Worm (Caenorhabditis elegans): Measurements from ENCODE around the gene Y45F3A.1.

Y45F3A.1 gene

DNA sequence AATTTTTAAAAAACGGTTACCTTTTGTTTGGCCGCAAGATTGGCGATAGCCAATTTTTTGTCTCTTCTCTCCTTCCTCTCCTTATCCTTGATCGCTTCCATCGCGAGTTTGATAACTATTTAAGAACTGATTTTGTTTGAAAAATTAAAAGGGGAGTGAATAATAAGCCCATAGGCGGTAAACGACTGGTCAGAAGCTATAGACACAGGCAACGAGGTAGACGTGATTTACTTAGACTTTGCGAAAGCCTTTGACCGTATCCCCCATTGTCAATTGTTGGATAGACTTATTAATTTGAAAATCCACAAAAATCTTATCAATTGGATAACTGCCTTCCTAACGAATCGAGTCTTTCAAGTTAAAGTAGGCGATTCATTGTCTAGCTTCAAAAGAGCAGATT, 24.5 kb upstream of the Y45F3A.1 start, which contains the start of gene Y45F3A.5:
Gene Y45F3A.5 (minus strand): TSS at position 101 of the 400 bp plus-strand sequence.
- TF ChIP-seq madf-5 (GFP tag; IDR thresholded peaks at IDR 0.05): no peak
- no peak for TF ChIP-seq nhr-11 (tag; optimal IDR thresholded peaks at IDR 0.05)
- no peak for TF ChIP-seq zag-1 (tag; optimal IDR thresholded peaks at IDR 0.05)
- no peak for TF ChIP-seq lim-7 (GFP tag; IDR thresholded peaks at IDR 0.05)
- TF ChIP-seq daf-16 (GFP tag; optimal IDR thresholded peaks at IDR 0.05): no peak
- no peak for TF ChIP-seq daf-16 (tag; optimal IDR thresholded peaks at IDR 0.05)
- TF ChIP-seq ceh-44 (GFP tag; IDR thresholded peaks at IDR 0.05): no peak
- no peak for TF ChIP-seq ceh-20 (GFP tag; IDR thresholded peaks at IDR 0.05)
- no peak for TF ChIP-seq nhr-10 (tag; optimal IDR thresholded peaks at IDR 0.05)
- TF ChIP-seq lin-1 (GFP tag; IDR thresholded peaks at IDR 0.05): no peak
- no peak for TF ChIP-seq fkh-10 (GFP tag; optimal IDR thresholded peaks at IDR 0.05)
- no peak for TF ChIP-seq daf-8 (GFP tag; IDR thresholded peaks at IDR 0.05)
- no peak for TF ChIP-seq Y75B8A.6 (GFP tag; IDR thresholded peaks at IDR 0.05)
- TF ChIP-seq ztf-7 (tag; optimal IDR thresholded peaks at IDR 0.05): no peak

DNA sequence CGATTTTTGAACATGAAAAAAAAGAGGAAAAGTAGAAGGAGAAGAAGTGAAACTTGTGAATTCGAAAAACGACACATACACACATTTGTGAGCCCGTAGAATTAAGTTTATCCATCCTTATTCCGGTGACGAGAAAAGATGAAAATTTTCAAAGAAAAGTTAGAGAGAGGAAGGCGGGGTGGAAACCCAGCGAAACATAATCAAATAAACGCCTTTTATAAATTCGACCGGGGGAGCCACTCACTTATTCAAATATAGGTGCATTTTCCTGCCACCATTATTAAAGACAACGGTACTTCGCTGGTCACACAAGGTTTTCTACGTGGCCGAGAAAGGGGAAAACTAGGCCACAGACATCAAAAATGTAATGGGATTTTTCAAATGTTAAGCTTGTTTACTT, 21.8 kb upstream of the Y45F3A.1 start:
- TF ChIP-seq F49E8.2 (tag; optimal IDR thresholded peaks at IDR 0.05; ENCODE audit: borderline replicate concordance) (no peak), ctbp-1 (GFP tag; IDR thresholded peaks at IDR 0.05) (0 out of 2 replicates have a peak, but pooled peaks have one; percentile 37), ceh-28 (tag; optimal IDR thresholded peaks at IDR 0.05) (no peak), mxl-2 (GFP tag; conservative IDR thresholded peaks at IDR 0.05) (no peak), php-3 (GFP tag; IDR thresholded peaks at IDR 0.05) (no peak), unc-130 (GFP tag; optimal IDR thresholded peaks at IDR 0.05) (no peak)

DNA sequence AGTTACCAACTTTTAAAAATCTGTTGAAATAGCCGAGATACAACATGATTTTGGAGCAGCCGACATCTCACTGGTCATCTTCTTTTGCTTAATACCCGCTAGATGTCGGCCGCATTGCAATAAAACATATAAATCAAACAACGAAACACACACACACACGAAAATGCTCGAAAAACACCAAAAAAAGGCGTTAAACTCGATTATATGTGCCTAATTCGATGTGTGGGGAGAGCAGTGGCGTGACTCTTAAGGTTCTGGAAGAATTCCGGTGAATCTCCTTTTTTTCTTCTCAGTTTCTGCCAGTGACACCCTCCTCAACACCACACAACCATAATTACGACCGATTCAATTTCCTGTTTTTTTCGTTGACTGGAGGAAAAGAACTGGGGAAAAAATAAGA, 18.5 kb upstream of the Y45F3A.1 start:
- TF ChIP-seq fos-1 (tag; optimal IDR thresholded peaks at IDR 0.05) (no peak), nhr-48 (tag; optimal IDR thresholded peaks at IDR 0.05) (no peak), aha-1 (tag) (peak; percentile 71)

DNA sequence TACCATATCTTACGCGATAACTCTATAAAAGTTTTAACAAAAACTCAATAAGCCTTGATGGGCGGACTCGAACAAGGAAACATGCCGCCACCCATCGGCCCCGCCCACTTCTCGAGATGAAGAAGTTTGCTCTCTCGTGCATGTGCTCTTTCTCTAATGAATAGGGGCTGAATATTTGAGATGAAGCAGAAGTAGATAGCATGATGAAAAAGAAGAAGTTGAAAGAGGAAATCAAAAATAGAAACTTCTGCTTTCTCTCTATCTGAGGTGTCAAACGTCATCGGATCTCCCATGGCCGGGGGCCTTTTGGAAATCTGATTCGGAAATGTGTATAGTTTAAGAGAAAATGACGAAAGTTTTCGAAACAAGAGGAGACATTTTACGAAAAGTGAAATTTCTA, 17.2 kb upstream of the Y45F3A.1 start:
- no peak for TF ChIP-seq ZK337.2 (GFP tag; IDR thresholded peaks at IDR 0.05)
- TF ChIP-seq zfp-2 (tag; optimal IDR thresholded peaks at IDR 0.05): no peak
- TF ChIP-seq hif-1 (tag; optimal IDR thresholded peaks at IDR 0.05): no peak
- TF ChIP-seq spr-1 (tag; optimal IDR thresholded peaks at IDR 0.05): no peak
- TF ChIP-seq nhr-102 (tag; optimal IDR thresholded peaks at IDR 0.05): no peak
- no peak for TF ChIP-seq lin-39 (tag; optimal IDR thresholded peaks at IDR 0.05)
- no peak for TF ChIP-seq T26A8.4 (GFP tag; IDR thresholded peaks at IDR 0.05)
- no peak for TF ChIP-seq nhr-6 (tag; optimal IDR thresholded peaks at IDR 0.05)
- no peak for TF ChIP-seq rbr-2 (tag; optimal IDR thresholded peaks at IDR 0.05)
- TF ChIP-seq F44E2.7 (GFP tag; IDR thresholded peaks at IDR 0.05): no peak
- no peak for TF ChIP-seq lin-1 (GFP tag; IDR thresholded peaks at IDR 0.05)
- TF ChIP-seq nhr-10 (tag; optimal IDR thresholded peaks at IDR 0.05): no peak
- no peak for TF ChIP-seq lin-29 (GFP tag; IDR thresholded peaks at IDR 0.05)
- TF ChIP-seq unc-39 (tag; optimal IDR thresholded peaks at IDR 0.05): no peak
- TF ChIP-seq hlh-30 (tag; optimal IDR thresholded peaks at IDR 0.05; ENCODE audit: insufficient read depth): no peak

DNA sequence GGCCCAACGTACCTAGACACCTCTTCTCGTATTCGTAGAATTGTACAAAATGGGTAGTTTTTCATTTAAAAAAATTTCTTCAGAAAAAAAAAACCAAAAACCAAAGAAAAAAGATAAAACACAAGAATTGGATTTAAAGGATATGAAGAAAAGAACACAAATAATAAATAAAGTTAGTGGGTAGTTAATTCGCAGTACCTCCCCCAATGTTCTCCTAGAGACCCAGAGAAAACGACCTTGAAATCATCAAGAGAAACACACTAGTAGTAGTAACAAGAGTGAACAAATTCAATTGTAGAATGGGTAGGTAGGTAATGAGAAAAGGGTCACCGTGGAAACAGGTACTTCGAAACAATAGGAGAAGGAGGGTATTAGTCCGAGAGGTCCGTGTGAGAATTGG, 16.1 kb upstream of the Y45F3A.1 start:
- no peak for TF ChIP-seq rbr-2 (tag; optimal IDR thresholded peaks at IDR 0.05)
- TF ChIP-seq unc-62 (GFP tag; optimal IDR thresholded peaks at IDR 0.05 in 1 of 2): peak in 1 of 2 experiments; percentile 72
- no peak for TF ChIP-seq unc-62 (tag; optimal IDR thresholded peaks at IDR 0.05)
- TF ChIP-seq saeg-2 (GFP tag; IDR thresholded peaks at IDR 0.05): no peak
- no peak for TF ChIP-seq ama-1 (optimal IDR thresholded peaks at IDR 0.05)
- TF ChIP-seq mes-2 (tag; optimal IDR thresholded peaks at IDR 0.05; ENCODE audit: poor library complexity, severe bottlenecking): no peak
- TF ChIP-seq Y75B8A.6 (GFP tag; IDR thresholded peaks at IDR 0.05): no peak
- no peak for TF ChIP-seq madf-5 (GFP tag; IDR thresholded peaks at IDR 0.05)
